Fruit fly (Drosophila melanogaster) whole organism, embryonic: ENCODE data around the gene HDAC6.

ENCODE experiments used
- CG14860 ChIP-seq: fragments of 200-800 bp; sonication (Bioruptor generic); IDR thresholded peaks from 3 replicates; pipeline ENCODE4 v1.3.6; 2022; ENCODE audit warnings: missing biosample characterization, missing genetic modification characterization; ENCODE audit not compliant: partially characterized antibody
- CG18764 ChIP-seq: fragments of 200-800 bp; sonication (Bioruptor generic); optimal IDR thresholded peaks from 3 replicates; lab custom pipeline; 2016; ENCODE audit warnings: missing biosample characterization, missing genetic modification characterization
- CG5245 ChIP-seq: fragments of 200-800 bp; sonication (Bioruptor generic); optimal IDR thresholded peaks from 3 replicates; lab custom pipeline; 2016; ENCODE audit warnings: missing biosample characterization, missing genetic modification characterization
- CG6854 ChIP-seq: fragments of 200-800 bp; sonication (Bioruptor generic); optimal IDR thresholded peaks from 3 replicates; lab custom pipeline; 2017; ENCODE audit warnings: missing biosample characterization, mild to moderate bottlenecking, missing genetic modification characterization
- CG7745 ChIP-seq: fragments of 200-800 bp; sonication (Bioruptor generic); optimal IDR thresholded peaks from 2 replicates; lab custom pipeline; 2018; ENCODE audit warnings: missing biosample characterization, mild to moderate bottlenecking, missing genetic modification characterization, moderate library complexity
- ac ChIP-seq: fragments of 200-800 bp; sonication (Bioruptor generic); optimal IDR thresholded peaks from 3 replicates; lab custom pipeline; 2017; ENCODE audit warnings: missing biosample characterization, mild to moderate bottlenecking, missing genetic modification characterization
- ato ChIP-seq: fragments of 200-800 bp; sonication (Bioruptor generic); IDR thresholded peaks from 2 replicates; pipeline ENCODE4 v1.3.6; 2022; ENCODE audit warnings: missing biosample characterization, missing genetic modification characterization; ENCODE audit not compliant: partially characterized antibody
- br ChIP-seq: fragments of >200 bp; optimal IDR thresholded peaks from 2 replicates; lab custom pipeline; 2017
- hkb ChIP-seq, 2 experiments: fragments of 200-800 bp in 1 of 2; fragments of >200 bp in 1 of 2; sonication (Bioruptor generic) in 1 of 2; IDR thresholded peaks in 1 of 2; optimal IDR thresholded peaks in 1 of 2; 2 replicates each; pipeline versions ENCODE4 v1.3.6 to Lab custom; 2017 to 2022; ENCODE audit warnings: missing biosample characterization in 1 of 2, missing genetic modification characterization in 1 of 2
- maf-S ChIP-seq: fragments of 200-800 bp; sonication (Bioruptor generic); optimal IDR thresholded peaks from 2 replicates; lab custom pipeline; 2016; ENCODE audit warnings: missing biosample characterization, missing genetic modification characterization
- nerfin-2 ChIP-seq: fragments of 200-800 bp; sonication (Bioruptor generic); IDR thresholded peaks from 2 replicates; pipeline ENCODE4 v1.3.6; 2022; ENCODE audit warnings: missing biosample characterization, missing genetic modification characterization; ENCODE audit not compliant: partially characterized antibody
- nom ChIP-seq: fragments of 200-800 bp; sonication (Bioruptor generic); optimal IDR thresholded peaks from 2 replicates; lab custom pipeline; 2017; ENCODE audit warnings: missing biosample characterization, missing genetic modification characterization, mild to moderate bottlenecking, moderate library complexity, missing genetic modification reagents
- sim ChIP-seq: fragments of 200-800 bp; sonication (Bioruptor generic); IDR thresholded peaks from 2 replicates; pipeline ENCODE4 v1.3.6; 2022; ENCODE audit warnings: missing biosample characterization, missing genetic modification characterization

dm6 chrX:15334999-15335398, 1.9 kb downstream of the HDAC6 start:
- TF ChIP-seq CG6854 (GFP tag; lab: Kevin White, UChicago) = no peak
- TF ChIP-seq hkb (optimal IDR thresholded peaks at IDR 0.05; lab: Kevin White, UChicago) = no peak
- TF ChIP-seq hkb (GFP tag; IDR thresholded peaks at IDR 0.05; lab: Robert Waterston, UW) = no peak
- TF ChIP-seq ato (GFP tag; lab: Robert Waterston, UW) = no peak
- TF ChIP-seq CG5245 (GFP tag; lab: Kevin White, UChicago) = no peak
- no peak for TF ChIP-seq maf-S
- no peak for TF ChIP-seq ac
- TF ChIP-seq CG7745 (tag; lab: Kevin White, UChicago) = no peak
- no peak for TF ChIP-seq CG14860
- no peak for TF ChIP-seq br (lab: Kevin White, UChicago)
- no peak for TF ChIP-seq nerfin-2 (GFP tag; lab: Robert Waterston, UW)
- TF ChIP-seq nom (GFP tag; lab: Kevin White, UChicago) = no peak
- no peak for TF ChIP-seq sim (GFP tag; lab: Robert Waterston, UW)
- no peak for TF ChIP-seq CG18764
